Worm (Caenorhabditis elegans): ENCODE data around the gene wrt-1.

DNA sequence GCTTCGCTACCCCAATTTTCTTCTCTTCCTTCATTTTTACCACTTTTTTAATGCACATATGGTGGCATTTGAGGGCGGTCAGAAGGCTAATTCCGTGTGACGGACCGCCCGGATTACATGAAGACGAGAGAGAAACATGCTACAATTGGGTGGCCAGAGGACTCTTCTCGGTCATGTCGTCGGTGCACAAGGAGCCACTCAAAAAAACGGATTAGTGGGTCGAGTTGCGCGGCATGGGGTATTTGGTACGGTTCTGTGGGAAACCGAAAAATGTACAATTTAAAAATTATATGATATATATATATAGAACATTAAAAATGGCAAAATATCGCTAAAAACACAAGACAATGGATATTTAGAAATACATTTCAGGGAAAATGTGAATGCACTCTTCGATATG is 40.0 kb downstream of the wrt-1 start:
- TF ChIP-seq ttx-3 (tag; optimal IDR thresholded peaks at IDR 0.05) (no peak), nhr-11 (tag; optimal IDR thresholded peaks at IDR 0.05) (no peak), fkh-10 (GFP tag; optimal IDR thresholded peaks at IDR 0.05) (no peak), dve-1 (tag; optimal IDR thresholded peaks at IDR 0.05) (no peak)

All from whole organism, late embryonic.